Worm (Caenorhabditis elegans): ENCODE measurements around the gene znfx-1.

znfx-1 gene

ce11 chrII:9268983-9269382, 55.5 kb downstream of the znfx-1 start:
- TF ChIP-seq tbx-8 (GFP tag; optimal IDR thresholded peaks at IDR 0.05) (no peak), ztf-11 (tag; optimal IDR thresholded peaks at IDR 0.05) (no peak), sptf-1 (tag; optimal IDR thresholded peaks at IDR 0.05) (no peak), mab-5 (tag; optimal IDR thresholded peaks at IDR 0.05) (no peak), bed-3 (GFP tag; optimal IDR thresholded peaks at IDR 0.05) (no peak), blmp-1 (tag; optimal IDR thresholded peaks at IDR 0.05) (no peak), nhr-12 (tag; optimal IDR thresholded peaks at IDR 0.05) (no peak), ham-2 (GFP tag; optimal IDR thresholded peaks at IDR 0.05) (no peak), unc-120 (tag; optimal IDR thresholded peaks at IDR 0.05; ENCODE audit: poor library complexity, severe bottlenecking) (no peak), unc-62 (GFP tag; optimal IDR thresholded peaks at IDR 0.05) (peak; percentile 18), nhr-237 (tag; optimal IDR thresholded peaks at IDR 0.05) (no peak), ceh-39 (tag; optimal IDR thresholded peaks at IDR 0.05) (peak; percentile 84), M03D4.4 (tag; optimal IDR thresholded peaks at IDR 0.05) (no peak), lsy-2 (tag; optimal IDR thresholded peaks at IDR 0.05) (no peak), hlh-1 (tag; optimal IDR thresholded peaks at IDR 0.05) (no peak), nhr-28 (tag; optimal IDR thresholded peaks at IDR 0.05) (no peak), elt-3 (tag; optimal IDR thresholded peaks at IDR 0.05) (no peak), ceh-83 (GFP tag; optimal IDR thresholded peaks at IDR 0.05) (no peak), lin-32 (GFP tag; optimal IDR thresholded peaks at IDR 0.05) (no peak), mep-1 (tag; optimal IDR thresholded peaks at IDR 0.05) (peak; percentile 7), zip-8 (tag; optimal IDR thresholded peaks at IDR 0.05) (peak; percentile 99), drap-1 (GFP tag; optimal IDR thresholded peaks at IDR 0.05) (no peak), ces-1 (GFP tag; optimal IDR thresholded peaks at IDR 0.05) (no peak), cnd-1 (tag; optimal IDR thresholded peaks at IDR 0.05) (peak; percentile 50), lin-13 (tag; optimal IDR thresholded peaks at IDR 0.05) (no peak), nhr-2 (tag; optimal IDR thresholded peaks at IDR 0.05) (peak; percentile 95), flh-1 (GFP tag; optimal IDR thresholded peaks at IDR 0.05) (no peak), snpc-4 (tag; optimal IDR thresholded peaks at IDR 0.05) (no peak), elt-1 (tag; optimal IDR thresholded peaks at IDR 0.05; ENCODE audit: borderline replicate concordance, insufficient read depth) (peak; percentile 10), sem-2 (GFP tag; optimal IDR thresholded peaks at IDR 0.05) (no peak), unc-39 (tag; optimal IDR thresholded peaks at IDR 0.05) (no peak), ceh-43 (GFP tag; optimal IDR thresholded peaks at IDR 0.05) (no peak), nhr-76 (tag; optimal IDR thresholded peaks at IDR 0.05) (no peak), pha-4 (tag; optimal IDR thresholded peaks at IDR 0.05) (no peak), mls-2 (tag; optimal IDR thresholded peaks at IDR 0.05) (no peak)

- TF ChIP-seq nhr-76 (tag; optimal IDR thresholded peaks at IDR 0.05), result no peak
- TF ChIP-seq lin-13 (tag; optimal IDR thresholded peaks at IDR 0.05), result no peak
- no peak for TF ChIP-seq ces-1 (GFP tag; optimal IDR thresholded peaks at IDR 0.05)
- no peak for TF ChIP-seq zip-8 (tag; optimal IDR thresholded peaks at IDR 0.05)
- TF ChIP-seq sptf-1 (tag; optimal IDR thresholded peaks at IDR 0.05), result no peak
These were observed 56.1 kb downstream of the znfx-1 start, which contains the start of gene C01G6.3 for ce11 chrII:9269588-9269987. C01G6.3 (plus strand) TSS chrII:9269888.

DNA sequence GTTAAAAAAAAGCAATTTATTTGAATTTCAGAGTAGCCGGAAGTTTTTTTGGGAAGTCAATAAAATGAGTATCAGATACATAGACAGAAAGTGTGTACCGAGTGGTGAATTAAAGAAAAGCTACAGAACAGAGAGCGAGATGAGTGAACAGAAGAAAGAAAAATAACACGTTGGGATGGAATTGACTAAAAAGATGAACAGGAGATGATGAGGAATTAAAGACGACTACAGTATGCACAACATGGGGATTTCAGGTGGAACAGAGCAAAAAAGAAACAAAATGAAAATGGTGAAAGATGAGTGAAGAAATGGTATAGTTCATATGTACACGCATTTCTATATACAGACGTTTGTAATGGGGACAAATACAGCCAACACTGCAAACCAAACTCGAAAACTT, 57.8 kb downstream of the znfx-1 start:
- TF ChIP-seq tbx-8 (GFP tag; optimal IDR thresholded peaks at IDR 0.05) (no peak), ztf-11 (tag; optimal IDR thresholded peaks at IDR 0.05) (no peak)

Measured in whole organism, mixed stage, embryonic.